Fruit fly (Drosophila melanogaster) whole organism, embryonic: ENCODE results near the gene CG16790.

ENCODE experiments used
- Bgb ChIP-seq: fragments of 200-800 bp; sonication (Bioruptor generic); IDR thresholded peaks from 2 replicates; pipeline ENCODE4 v1.3.6; 2022; ENCODE audit warnings: missing biosample characterization, missing genetic modification characterization; ENCODE audit not compliant: partially characterized antibody
- CG11456 ChIP-seq: fragments of 200-800 bp; sonication (Bioruptor generic); IDR thresholded peaks from 3 replicates; pipeline ENCODE4 v1.3.6; 2022; ENCODE audit warnings: missing biosample characterization, missing genetic modification characterization
- CG12104 ChIP-seq: fragments of 200-800 bp; sonication (Bioruptor generic); optimal IDR thresholded peaks from 3 replicates; lab custom pipeline; 2016; ENCODE audit warnings: missing biosample characterization, missing genetic modification characterization
- CG12236 ChIP-seq: fragments of 200-800 bp; sonication (Bioruptor generic); optimal IDR thresholded peaks from 2 replicates; lab custom pipeline; 2016; ENCODE audit warnings: missing biosample characterization, missing genetic modification characterization
- CG12391 ChIP-seq: fragments of 200-800 bp; sonication (Bioruptor generic); optimal IDR thresholded peaks from 3 replicates; lab custom pipeline; 2018; ENCODE audit warnings: missing biosample characterization, mild to moderate bottlenecking, missing genetic modification characterization, moderate library complexity
- CG13287 ChIP-seq: fragments of 200-800 bp; sonication (Bioruptor generic); IDR thresholded peaks from 2 replicates; pipeline ENCODE4 v1.3.6; 2022; ENCODE audit warnings: missing biosample characterization, missing genetic modification characterization; ENCODE audit not compliant: partially characterized antibody
- CG14014 ChIP-seq: fragments of 200-800 bp; sonication (Bioruptor generic); IDR thresholded peaks from 2 replicates; pipeline ENCODE4 v1.3.6; 2022; ENCODE audit warnings: missing biosample characterization, missing genetic modification characterization
- CG15269 ChIP-seq: fragments of 200-800 bp; sonication (Bioruptor generic); optimal IDR thresholded peaks from 2 replicates; lab custom pipeline; 2018; ENCODE audit warnings: missing biosample characterization, mild to moderate bottlenecking, missing genetic modification characterization, moderate library complexity
- CG2129 ChIP-seq: fragments of 200-800 bp; sonication (Bioruptor generic); IDR thresholded peaks from 2 replicates; pipeline ENCODE4 v1.3.6; 2022; ENCODE audit warnings: missing biosample characterization, missing genetic modification characterization; ENCODE audit not compliant: partially characterized antibody
- CG2199 ChIP-seq: fragments of 200-800 bp; sonication (Bioruptor generic); IDR thresholded peaks from 3 replicates; pipeline ENCODE4 v1.3.6; 2022; ENCODE audit warnings: missing biosample characterization, missing genetic modification characterization
- CG2875 ChIP-seq: fragments of 200-800 bp; sonication (Bioruptor generic); optimal IDR thresholded peaks from 2 replicates; lab custom pipeline; 2017; ENCODE audit warnings: missing biosample characterization, mild to moderate bottlenecking, missing genetic modification characterization, missing genetic modification reagents
- CG31441 ChIP-seq: fragments of 200-800 bp; sonication (Bioruptor generic); IDR thresholded peaks from 2 replicates; pipeline ENCODE4 v1.3.6; 2022; ENCODE audit warnings: missing biosample characterization, missing genetic modification characterization
- CG32532 ChIP-seq: fragments of 200-800 bp; sonication (Bioruptor generic); IDR thresholded peaks from 2 replicates; pipeline ENCODE4 v1.3.6; 2022; ENCODE audit warnings: missing biosample characterization, missing genetic modification characterization
- CG32767 ChIP-seq: fragments of 200-800 bp; sonication (Bioruptor generic); IDR thresholded peaks from 2 replicates; pipeline ENCODE4 v1.3.6; 2022; ENCODE audit warnings: missing biosample characterization, missing genetic modification characterization
- CG33213 ChIP-seq: fragments of 200-800 bp; sonication (Bioruptor generic); optimal IDR thresholded peaks from 3 replicates; lab custom pipeline; 2016; ENCODE audit warnings: missing biosample characterization, missing genetic modification characterization
- CG3407 ChIP-seq: fragments of 200-800 bp; sonication (Bioruptor generic); optimal IDR thresholded peaks from 2 replicates; lab custom pipeline; 2018; ENCODE audit warnings: missing biosample characterization, mild to moderate bottlenecking, missing genetic modification characterization
- CG34422 ChIP-seq: fragments of 200-800 bp; sonication (Bioruptor generic); IDR thresholded peaks from 3 replicates; pipeline ENCODE4 v1.3.6; 2022; ENCODE audit warnings: missing biosample characterization, missing genetic modification characterization
- CG8290 ChIP-seq, 3 experiments: fragments of 200-800 bp; sonication (Bioruptor generic); optimal IDR thresholded peaks; 2 replicates each; lab custom pipeline; 2016 to 2019; ENCODE audit warnings: missing biosample characterization in 3 of 3, missing genetic modification characterization in 3 of 3, mild to moderate bottlenecking in 2 of 3, moderate library complexity in 1 of 3
- CG8388 ChIP-seq: fragments of 200-800 bp; sonication (Bioruptor generic); optimal IDR thresholded peaks from 2 replicates; lab custom pipeline; 2019; ENCODE audit warnings: missing biosample characterization, mild to moderate bottlenecking, missing genetic modification characterization, moderate library complexity
- D19A ChIP-seq: fragments of 200-800 bp; optimal IDR thresholded peaks from 3 replicates; lab custom pipeline; 2019; ENCODE audit warnings: missing biosample characterization, mild to moderate bottlenecking, missing genetic modification characterization, moderate library complexity
- Dip3 ChIP-seq: fragments of 200-800 bp; sonication (Bioruptor generic); optimal IDR thresholded peaks from 3 replicates; lab custom pipeline; 2016; ENCODE audit warnings: missing biosample characterization, missing genetic modification characterization
- E2f2 ChIP-seq: fragments of 200-800 bp; sonication (Bioruptor generic); IDR thresholded peaks from 2 replicates; pipeline ENCODE4 v1.3.6; 2022; ENCODE audit warnings: missing biosample characterization, missing genetic modification characterization
- Fer3 ChIP-seq: fragments of 200-800 bp; sonication (Bioruptor generic); optimal IDR thresholded peaks from 2 replicates; lab custom pipeline; 2018; ENCODE audit warnings: missing biosample characterization, mild to moderate bottlenecking, missing genetic modification characterization, moderate library complexity
- HHEX ChIP-seq: fragments of 200-800 bp; sonication (Bioruptor generic); optimal IDR thresholded peaks from 3 replicates; lab custom pipeline; 2017; ENCODE audit warnings: missing biosample characterization, mild to moderate bottlenecking, missing genetic modification characterization, missing genetic modification reagents
- HLH4C ChIP-seq: fragments of 200-800 bp; sonication (Bioruptor generic); IDR thresholded peaks from 3 replicates; pipeline ENCODE4 v1.3.6; 2022; ENCODE audit warnings: missing biosample characterization, missing genetic modification characterization; ENCODE audit not compliant: partially characterized antibody
- Jarid2 ChIP-seq: fragments of 200-800 bp; sonication (Bioruptor generic); optimal IDR thresholded peaks from 3 replicates; lab custom pipeline; 2017; ENCODE audit warnings: mild to moderate bottlenecking, missing biosample characterization, missing genetic modification reagents, missing genetic modification characterization
- MBD-R2 ChIP-seq: fragments of 200-800 bp; sonication (Bioruptor generic); IDR thresholded peaks from 2 replicates; pipeline ENCODE4 v1.3.6; 2022; ENCODE audit warnings: missing biosample characterization, missing genetic modification characterization
- MTF-1 ChIP-seq: fragments of 200-800 bp; sonication (Bioruptor generic); optimal IDR thresholded peaks from 2 replicates; lab custom pipeline; 2018; ENCODE audit warnings: missing biosample characterization, mild to moderate bottlenecking, missing genetic modification characterization, borderline replicate concordance
- NFAT ChIP-seq: fragments of 200-800 bp; sonication (Bioruptor generic); IDR thresholded peaks from 2 replicates; pipeline ENCODE4 v1.3.6; 2022; ENCODE audit warnings: missing biosample characterization, missing genetic modification characterization
- Pdp1 ChIP-seq, 2 experiments: fragments of 200-800 bp; sonication (Bioruptor generic); optimal IDR thresholded peaks; 3 replicates each; lab custom pipeline; 2016; ENCODE audit warnings: missing biosample characterization in 2 of 2, missing genetic modification characterization in 2 of 2, mild to moderate bottlenecking in 1 of 2, moderate library complexity in 1 of 2
- Rx ChIP-seq: fragments of 200-800 bp; sonication (Bioruptor generic); IDR thresholded peaks from 2 replicates; pipeline ENCODE4 v1.3.6; 2022; ENCODE audit warnings: missing biosample characterization, missing genetic modification characterization
- Six4 ChIP-seq: fragments of 200-800 bp; sonication (Bioruptor generic); optimal IDR thresholded peaks from 2 replicates; lab custom pipeline; 2016; ENCODE audit warnings: missing biosample characterization, missing genetic modification characterization
- TFAM ChIP-seq: fragments of 200-800 bp; sonication (Bioruptor generic); optimal IDR thresholded peaks from 2 replicates; lab custom pipeline; 2017; ENCODE audit warnings: missing biosample characterization, missing genetic modification characterization, inconsistent platforms
- al ChIP-seq: fragments of 200-800 bp; sonication (Bioruptor generic); IDR thresholded peaks from 2 replicates; pipeline ENCODE4 v1.3.6; 2022; ENCODE audit warnings: missing biosample characterization, missing genetic modification characterization
- bbx ChIP-seq: fragments of 200-800 bp; sonication (Bioruptor generic); IDR thresholded peaks from 2 replicates; pipeline ENCODE4 v1.3.6; 2022; ENCODE audit warnings: missing biosample characterization, missing genetic modification characterization; ENCODE audit not compliant: partially characterized antibody
- crol ChIP-seq: fragments of 200-800 bp; sonication (Bioruptor generic); IDR thresholded peaks from 2 replicates; pipeline ENCODE4 v1.3.6; 2022; ENCODE audit warnings: missing biosample characterization, missing genetic modification characterization
- fd64A ChIP-seq: fragments of 200-800 bp; sonication (Bioruptor generic); optimal IDR thresholded peaks from 3 replicates; lab custom pipeline; 2018; ENCODE audit warnings: missing biosample characterization, mild to moderate bottlenecking, missing genetic modification characterization
- gfzf ChIP-seq: fragments of 200-800 bp; sonication (Bioruptor generic); optimal IDR thresholded peaks from 2 replicates; lab custom pipeline; 2016; ENCODE audit warnings: missing biosample characterization, mild to moderate bottlenecking, missing genetic modification characterization, moderate library complexity
- grau ChIP-seq: fragments of 200-800 bp; optimal IDR thresholded peaks from 3 replicates; lab custom pipeline; 2019; ENCODE audit warnings: missing biosample characterization, mild to moderate bottlenecking, missing genetic modification characterization, moderate library complexity
- grn ChIP-seq: fragments of 200-800 bp; sonication (Bioruptor generic); optimal IDR thresholded peaks from 3 replicates; lab custom pipeline; 2017; ENCODE audit warnings: missing biosample characterization, missing genetic modification characterization
- lmd ChIP-seq: fragments of 200-800 bp; sonication (Bioruptor generic); IDR thresholded peaks from 2 replicates; pipeline ENCODE4 v1.3.6; 2022; ENCODE audit warnings: missing biosample characterization, missing genetic modification characterization
- sc ChIP-seq, 3 experiments: fragments of >200 bp in 2 of 3; fragments of 200-800 bp in 1 of 3; sonication (Bioruptor generic) in 1 of 3; optimal IDR thresholded peaks; 2 replicates in 2 of 3; 3 replicates in 1 of 3; lab custom pipeline; 2017; ENCODE audit warnings: mild to moderate bottlenecking in 1 of 3, missing biosample characterization in 1 of 3, missing genetic modification characterization in 1 of 3, missing genetic modification reagents in 1 of 3
- scrt ChIP-seq: fragments of 200-800 bp; sonication (Bioruptor generic); optimal IDR thresholded peaks from 2 replicates; lab custom pipeline; 2018; ENCODE audit warnings: missing biosample characterization, mild to moderate bottlenecking, missing genetic modification characterization, moderate library complexity
- sisA ChIP-seq: fragments of 200-800 bp; sonication (Bioruptor generic); IDR thresholded peaks from 2 replicates; pipeline ENCODE4 v1.3.6; 2022; ENCODE audit warnings: missing biosample characterization, missing genetic modification characterization
- toy ChIP-seq: fragments of 200-800 bp; sonication (Bioruptor generic); IDR thresholded peaks from 2 replicates; pipeline ENCODE4 v1.3.6; 2022; ENCODE audit warnings: missing biosample characterization, missing genetic modification characterization
- vvl ChIP-seq: fragments of 200-800 bp; sonication (Bioruptor generic); IDR thresholded peaks from 2 replicates; pipeline ENCODE4 v1.3.6; 2022; ENCODE audit warnings: missing biosample characterization, missing genetic modification characterization

Gene CG16790

DNA sequence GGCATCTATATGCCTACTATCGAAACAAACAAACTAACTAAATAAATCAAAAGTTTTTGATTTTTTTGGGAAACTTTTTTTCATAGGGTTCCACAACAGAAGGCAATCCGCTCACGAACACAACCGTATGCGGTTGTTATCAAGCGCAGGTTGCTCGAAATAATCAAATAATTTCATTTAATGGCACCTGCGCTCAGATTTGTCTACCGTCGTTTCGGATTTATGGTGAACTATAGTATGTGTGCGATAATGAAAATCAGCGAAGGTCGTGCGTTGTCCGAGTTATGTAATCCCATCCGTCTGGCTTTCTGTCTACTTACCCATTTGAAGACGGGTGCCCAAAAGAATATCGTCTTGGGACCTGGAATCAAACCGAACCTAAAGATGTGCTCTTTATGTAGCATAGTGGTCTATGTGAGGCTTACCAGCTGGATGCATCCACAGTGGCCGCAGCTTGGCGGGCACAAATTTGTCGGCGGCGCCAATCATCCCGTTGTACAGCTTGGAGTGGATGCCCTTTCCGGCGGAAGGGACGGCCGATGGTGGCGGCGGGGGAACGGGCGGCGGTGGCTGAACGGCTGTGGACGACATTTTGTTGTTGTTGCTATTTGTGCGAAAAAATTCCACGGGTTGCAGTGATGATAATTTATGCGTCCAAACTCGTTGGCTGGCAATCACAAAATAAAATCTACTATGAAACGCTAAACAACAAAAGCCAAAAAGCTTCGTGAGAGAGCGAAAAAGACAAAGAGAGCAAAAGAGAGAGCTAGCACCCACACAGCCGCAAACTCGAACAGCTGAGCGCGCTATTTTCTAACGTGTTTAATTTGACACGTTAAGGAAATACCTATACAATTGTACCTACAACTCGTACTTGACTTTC, 3.2 kb upstream of the CG16790 start:
- TF ChIP-seq CG32532 (peak; percentile 38; the same call in 1 of the 2 replicates), Dip3 (GFP tag; lab: Kevin White, UChicago) (no peak), CG12236 (GFP tag; lab: Kevin White, UChicago) (no peak), Pdp1 (GFP tag; optimal IDR thresholded peaks at IDR 0.05; lab: Kevin White, UChicago) (peak in 1 of 2 experiments; percentile 96), scrt (GFP tag; lab: Kevin White, UChicago) (no peak), CG12391 (tag; lab: Kevin White, UChicago) (no peak), HHEX (GFP tag; lab: Kevin White, UChicago) (no peak), Six4 (GFP tag; lab: Kevin White, UChicago) (no peak), CG34422 (GFP tag; lab: Robert Waterston, UW) (peak; percentile 63; the same call in 1 of the 3 replicates), CG3407 (GFP tag; lab: Kevin White, UChicago) (no peak), CG31441 (GFP tag; lab: Robert Waterston, UW) (no peak), Rx (GFP tag; lab: Robert Waterston, UW) (no peak), Jarid2 (GFP tag; lab: Kevin White, UChicago) (peak; percentile 71), HLH4C (GFP tag; lab: Robert Waterston, UW) (0 out of 3 replicates have a peak, but pooled peaks have one; percentile 20), E2f2 (GFP tag; lab: Robert Waterston, UW) (no peak), CG11456 (GFP tag; lab: Robert Waterston, UW) (peak; percentile 31; the same call in 1 of the 3 replicates), CG2875 (GFP tag; lab: Kevin White, UChicago) (no peak), CG33213 (no peak), TFAM (GFP tag; lab: Kevin White, UChicago) (no peak), vvl (GFP tag; lab: Robert Waterston, UW) (peak; percentile 74), al (GFP tag; lab: Robert Waterston, UW) (no peak), CG13287 (peak; percentile 10; the same call in 1 of the 2 replicates), fd64A (GFP tag; lab: Kevin White, UChicago) (peak; percentile 21), D19A (tag; lab: Kevin White, UChicago) (no peak), crol (GFP tag; lab: Robert Waterston, UW) (peak; percentile 86), CG2199 (0 out of 3 replicates have a peak, but pooled peaks have one; percentile 40), Bgb (GFP tag; lab: Robert Waterston, UW) (peak; percentile 43; the same call in 1 of the 2 replicates), CG32767 (GFP tag; lab: Robert Waterston, UW) (no peak), sisA (GFP tag; lab: Robert Waterston, UW) (no peak), Fer3 (tag; lab: Kevin White, UChicago) (no peak), bbx (GFP tag; lab: Robert Waterston, UW) (0 out of 2 replicates have a peak, but pooled peaks have one; percentile 29), CG12104 (peak; percentile 2), grn (peak; percentile 88), CG8388 (GFP tag; lab: Kevin White, UChicago) (no peak), toy (no peak), sc (optimal IDR thresholded peaks at IDR 0.05; lab: Kevin White, UChicago) (no peak), sc (GFP tag; optimal IDR thresholded peaks at IDR 0.05; lab: Kevin White, UChicago) (no peak), lmd (GFP tag; lab: Robert Waterston, UW) (no peak; the same call in 1 of the 2 replicates), CG8290 (GFP tag; optimal IDR thresholded peaks at IDR 0.05; lab: Kevin White, UChicago) (no peak), CG8290 (tag; optimal IDR thresholded peaks at IDR 0.05; lab: Kevin White, UChicago) (peak in 1 of 2 experiments; percentile 28), MTF-1 (no peak), gfzf (GFP tag; lab: Kevin White, UChicago) (no peak), CG2129 (GFP tag; lab: Robert Waterston, UW) (no peak), MBD-R2 (GFP tag; lab: Robert Waterston, UW) (no peak), CG15269 (tag; lab: Kevin White, UChicago) (peak; percentile 14), CG14014 (GFP tag; lab: Robert Waterston, UW) (0 out of 2 replicates have a peak, but pooled peaks have one; percentile 27), grau (tag; lab: Kevin White, UChicago) (no peak), NFAT (GFP tag; lab: Robert Waterston, UW) (peak; percentile 75; the same call in 1 of the 2 replicates)
